Worm (Caenorhabditis elegans): ENCODE results near the gene H28G03.2.

DNA sequence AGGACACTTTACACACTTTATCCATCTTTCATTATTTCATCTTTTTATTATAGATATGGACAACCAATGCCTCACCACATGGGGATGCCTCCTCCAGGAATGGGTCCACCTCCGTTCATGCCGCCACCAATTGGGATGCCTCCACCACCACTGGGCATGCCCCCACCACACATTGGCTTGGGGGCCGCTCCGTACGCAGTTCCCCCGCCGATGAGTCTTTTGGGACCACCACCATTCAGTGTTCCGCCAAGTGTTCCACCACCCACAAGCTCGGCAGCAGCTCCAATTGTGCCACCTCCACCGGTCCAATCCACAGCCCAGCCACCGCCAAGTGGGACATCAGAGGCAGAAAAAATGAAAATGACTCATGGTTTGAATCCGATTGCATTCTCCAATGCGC is 9.2 kb downstream of the H28G03.2 start:
- TF ChIP-seq dpl-1 (GFP tag; optimal IDR thresholded peaks at IDR 0.05) = no peak
- TF ChIP-seq ztf-11 (tag; optimal IDR thresholded peaks at IDR 0.05) = no peak
- TF ChIP-seq fos-1 (tag; optimal IDR thresholded peaks at IDR 0.05) = no peak
- no peak for TF ChIP-seq nhr-11 (tag; optimal IDR thresholded peaks at IDR 0.05)
- no peak for TF ChIP-seq dmd-8 (GFP tag; IDR thresholded peaks at IDR 0.05)
- TF ChIP-seq lir-3 (tag; optimal IDR thresholded peaks at IDR 0.05) = no peak
- peak; percentile 90 for TF ChIP-seq set-16 (GFP tag; IDR thresholded peaks at IDR 0.05)
- TF ChIP-seq unc-39 (tag; optimal IDR thresholded peaks at IDR 0.05) = no peak
- TF ChIP-seq nhr-42 (GFP tag; IDR thresholded peaks at IDR 0.05) = no peak
- no peak for TF ChIP-seq lsy-2 (tag; optimal IDR thresholded peaks at IDR 0.05)
- TF ChIP-seq ceh-20 (GFP tag; IDR thresholded peaks at IDR 0.05) = no peak
- TF ChIP-seq zag-1 (tag; optimal IDR thresholded peaks at IDR 0.05) = no peak
- no peak for TF ChIP-seq jun-1 (tag; optimal IDR thresholded peaks at IDR 0.05)

Measured in whole organism, L4 larva.